Fruit fly (Drosophila melanogaster): ENCODE measurements around the gene prage.

prage gene

DNA sequence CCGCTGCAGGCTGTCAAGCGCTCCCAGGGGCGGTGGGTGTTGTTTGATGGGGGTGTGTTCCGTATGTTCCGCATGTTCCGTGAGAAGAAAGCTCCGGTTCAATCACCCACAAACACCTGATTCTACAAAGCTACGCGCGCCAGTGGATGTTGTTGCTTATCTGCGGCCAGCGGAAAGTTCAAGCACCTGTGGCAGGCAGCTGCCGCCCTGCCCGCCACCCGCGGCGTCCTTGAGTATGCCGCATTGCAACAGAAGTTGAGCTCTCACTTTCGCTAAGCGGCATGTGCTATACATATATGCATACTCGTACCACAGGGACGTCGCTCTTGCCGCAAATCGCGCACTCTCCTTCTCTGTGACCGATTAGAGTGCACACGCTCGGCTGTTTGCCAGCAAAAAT lies 54.6 kb downstream of the prage start:
- TF ChIP-seq Doc3 (GFP tag; IDR thresholded peaks at IDR 0.05; ENCODE audit: partially characterized antibody) = no peak
- TF ChIP-seq Med (GFP tag) = peak; percentile 34
- no peak for TF ChIP-seq schlank (tag; optimal IDR thresholded peaks at IDR 0.05)
- no peak for TF ChIP-seq zen2 (GFP tag; IDR thresholded peaks at IDR 0.05; ENCODE audit: partially characterized antibody)
- TF ChIP-seq H15 (GFP tag; IDR thresholded peaks at IDR 0.05) = no peak
- no peak for TF ChIP-seq CG7357 (GFP tag; IDR thresholded peaks at IDR 0.05)
- no peak for TF ChIP-seq tap (tag; optimal IDR thresholded peaks at IDR 0.05)
- TF ChIP-seq CG13123 (GFP tag; optimal IDR thresholded peaks at IDR 0.05) = no peak
- TF ChIP-seq gfzf (GFP tag; optimal IDR thresholded peaks at IDR 0.05) = no peak
- TF ChIP-seq CG30403 (GFP tag; optimal IDR thresholded peaks at IDR 0.05) = no peak
- no peak for TF ChIP-seq CG3163 (GFP tag; optimal IDR thresholded peaks at IDR 0.05)
- peak; percentile 54; the same call in 1 of the 3 replicates for TF ChIP-seq CG6175 (GFP tag; IDR thresholded peaks at IDR 0.05)
- no peak for TF ChIP-seq HLH54F (GFP tag; optimal IDR thresholded peaks at IDR 0.05)
- no peak for TF ChIP-seq odd (GFP tag; optimal IDR thresholded peaks at IDR 0.05)
- 0 out of 2 replicates have a peak, but pooled peaks have one; percentile 37 for TF ChIP-seq crol (GFP tag; IDR thresholded peaks at IDR 0.05)
- TF ChIP-seq eve (GFP tag; optimal IDR thresholded peaks at IDR 0.05) = no peak
- TF ChIP-seq CG13894 (tag; optimal IDR thresholded peaks at IDR 0.05) = no peak
- no peak for TF ChIP-seq Sry-δ (GFP tag; optimal IDR thresholded peaks at IDR 0.05)
- TF ChIP-seq lab (GFP tag; optimal IDR thresholded peaks at IDR 0.05) = no peak

- TF ChIP-seq Lpt (GFP tag; optimal IDR thresholded peaks at IDR 0.05) = no peak
- peak; percentile 87 for TF ChIP-seq p53 (GFP tag; optimal IDR thresholded peaks at IDR 0.05)
- peak; percentile 83 for TF ChIP-seq Lim3 (GFP tag; IDR thresholded peaks at IDR 0.05)
- peak; percentile 85 for TF ChIP-seq Myb (GFP tag; optimal IDR thresholded peaks at IDR 0.05)
- peak; percentile 84 for TF ChIP-seq CG31388 (GFP tag; optimal IDR thresholded peaks at IDR 0.05)
- TF ChIP-seq ftz-f1 (GFP tag; optimal IDR thresholded peaks at IDR 0.05) = peak; percentile 36
- TF ChIP-seq Neu2 (GFP tag; optimal IDR thresholded peaks at IDR 0.05; ENCODE audit: borderline replicate concordance) = peak; percentile 57
- peak; percentile 87 for TF ChIP-seq CG6683 (GFP tag; optimal IDR thresholded peaks at IDR 0.05)
- peak; percentile 93 for TF ChIP-seq CG9437 (GFP tag; optimal IDR thresholded peaks at IDR 0.05)
- TF ChIP-seq sna (GFP tag; IDR thresholded peaks at IDR 0.05; ENCODE audit: partially characterized antibody) = no peak
- peak; percentile 98 for TF ChIP-seq ttk (GFP tag; IDR thresholded peaks at IDR 0.05)
- peak; percentile 88 for TF ChIP-seq ssp (GFP tag; IDR thresholded peaks at IDR 0.05)
- peak; percentile 84 for TF ChIP-seq CG8359 (GFP tag; optimal IDR thresholded peaks at IDR 0.05; ENCODE audit: borderline replicate concordance)
- TF ChIP-seq Hr3 (GFP tag; optimal IDR thresholded peaks at IDR 0.05) = peak; percentile 95
- peak; percentile 3 for TF ChIP-seq fd102C (GFP tag; optimal IDR thresholded peaks at IDR 0.05)
- peak; percentile 97 for TF ChIP-seq CG16779 (GFP tag; IDR thresholded peaks at IDR 0.05)
- peak; percentile 92 for TF ChIP-seq nau (GFP tag; optimal IDR thresholded peaks at IDR 0.05)
- peak; percentile 98 for TF ChIP-seq CG32532 (GFP tag; IDR thresholded peaks at IDR 0.05)
- TF ChIP-seq Awh (GFP tag; IDR thresholded peaks at IDR 0.05) = peak; percentile 98
- TF ChIP-seq CG11398 (GFP tag; optimal IDR thresholded peaks at IDR 0.05) = peak; percentile 88
- TF ChIP-seq CG7786 (GFP tag; optimal IDR thresholded peaks at IDR 0.05) = peak; percentile 94
- peak; percentile 94 for TF ChIP-seq seq (GFP tag; IDR thresholded peaks at IDR 0.05)
- TF ChIP-seq CG6689 (GFP tag; IDR thresholded peaks at IDR 0.05) = peak; percentile 96
- TF ChIP-seq CG16863 (GFP tag; optimal IDR thresholded peaks at IDR 0.05) = peak; percentile 93
- TF ChIP-seq Sin3A (optimal IDR thresholded peaks at IDR 0.05) = no peak
- peak; percentile 64 for TF ChIP-seq CG14965 (GFP tag; optimal IDR thresholded peaks at IDR 0.05; ENCODE audit: borderline replicate concordance)
- TF ChIP-seq fd3F (GFP tag; optimal IDR thresholded peaks at IDR 0.05) = peak; percentile 93
- TF ChIP-seq CG12769 (tag; optimal IDR thresholded peaks at IDR 0.05) = peak; percentile 99
- peak; percentile 95 for TF ChIP-seq CG2712 (tag; optimal IDR thresholded peaks at IDR 0.05)
- TF ChIP-seq CG7839 (tag; optimal IDR thresholded peaks at IDR 0.05) = peak; percentile 97
Measured at dm6 chrX:1830396-1831218, 57.1 kb downstream of the prage start.

Measured in whole organism, embryonic.